Worm (Caenorhabditis elegans) whole organism, midembryonic: ENCODE results near the gene snfc-5.

Source experiments
- T22C8.4 ChIP-seq: fragments of 200-800 bp; sonication (Bioruptor generic); IDR thresholded peaks from 2 replicates; pipeline ENCODE4 v1.3.6; 2022; ENCODE audit warnings: missing genetic modification characterization, missing compliant biosample characterization
- cog-1 ChIP-seq: sonication (generic microtip); optimal IDR thresholded peaks from 2 replicates; lab custom pipeline; 2016; ENCODE audit warnings: missing genetic modification characterization, missing compliant biosample characterization
- flt-1 ChIP-seq: fragments of 200-800 bp; sonication (Bioruptor generic); IDR thresholded peaks from 2 replicates; pipeline ENCODE4 v1.3.6; 2022; ENCODE audit warnings: missing genetic modification characterization, missing compliant biosample characterization
- klf-2 ChIP-seq: fragments of 200-800 bp; sonication (Bioruptor generic); conservative IDR thresholded peaks from 2 replicates; pipeline ENCODE4 v1.3.6; 2022; ENCODE audit warnings: missing genetic modification reagents, missing genetic modification characterization, missing compliant biosample characterization
- med-1 ChIP-seq: sonication (generic microtip); optimal IDR thresholded peaks from 2 replicates; lab custom pipeline; 2017; ENCODE audit warnings: missing genetic modification characterization, mild to moderate bottlenecking, missing compliant biosample characterization, antibody characterized with exemption, missing genetic modification reagents; ENCODE audit not compliant: insufficient read depth
- ref-1 ChIP-seq: fragments of 200-800 bp; sonication (Bioruptor generic); conservative IDR thresholded peaks from 2 replicates; pipeline ENCODE4 v1.3.6; 2022; ENCODE audit warnings: missing genetic modification reagents, missing genetic modification characterization, missing compliant biosample characterization
- tab-1 ChIP-seq: fragments of 200-800 bp; sonication (Bioruptor generic); IDR thresholded peaks from 2 replicates; pipeline ENCODE4 v1.3.6; 2022; ENCODE audit warnings: missing genetic modification characterization, missing compliant biosample characterization
- ztf-23 ChIP-seq: fragments of 200-800 bp; sonication (Bioruptor generic); IDR thresholded peaks from 2 replicates; pipeline ENCODE4 v1.3.6; 2022; ENCODE audit warnings: missing genetic modification reagents, missing genetic modification characterization, missing compliant biosample characterization
- ztf-29 ChIP-seq: fragments of 200-800 bp; sonication (Bioruptor generic); IDR thresholded peaks from 2 replicates; pipeline ENCODE4 v1.3.6; 2022; ENCODE audit warnings: missing genetic modification reagents, missing genetic modification characterization, missing compliant biosample characterization

The snfc-5 gene

ce11 chrIII:4404339-4404836, at the start of gene snfc-5, which contains the start of gene R07E5.17:
TSS of gene snfc-5 (plus strand) at chrIII:4404786.
TSS of gene R07E5.17 (minus strand) at chrIII:4404436.
- TF ChIP-seq ref-1 (no peak), klf-2 (GFP tag; lab: Robert Waterston, UW) (no peak), flt-1 (GFP tag; lab: Robert Waterston, UW) (no peak), ztf-23 (GFP tag; lab: Robert Waterston, UW) (no peak), tab-1 (GFP tag; lab: Robert Waterston, UW) (no peak), T22C8.4 (GFP tag; lab: Robert Waterston, UW) (no peak), cog-1 (tag; lab: Kevin White, UChicago) (no peak), ztf-29 (GFP tag; lab: Robert Waterston, UW) (no peak), med-1 (GFP tag; lab: Kevin White, UChicago) (no peak)

ce11 chrIII:4356384-4356783, 48.2 kb upstream of the snfc-5 start, which contains the start of gene mnp-1:
TSS of gene mnp-1 (plus strand) at chrIII:4356594.
- TF ChIP-seq tab-1 (GFP tag; lab: Robert Waterston, UW) (no peak), med-1 (GFP tag; lab: Kevin White, UChicago) (no peak), flt-1 (GFP tag; lab: Robert Waterston, UW) (0 out of 2 replicates have a peak, but pooled peaks have one; percentile 44), klf-2 (GFP tag; lab: Robert Waterston, UW) (no peak), cog-1 (tag; lab: Kevin White, UChicago) (no peak)

DNA sequence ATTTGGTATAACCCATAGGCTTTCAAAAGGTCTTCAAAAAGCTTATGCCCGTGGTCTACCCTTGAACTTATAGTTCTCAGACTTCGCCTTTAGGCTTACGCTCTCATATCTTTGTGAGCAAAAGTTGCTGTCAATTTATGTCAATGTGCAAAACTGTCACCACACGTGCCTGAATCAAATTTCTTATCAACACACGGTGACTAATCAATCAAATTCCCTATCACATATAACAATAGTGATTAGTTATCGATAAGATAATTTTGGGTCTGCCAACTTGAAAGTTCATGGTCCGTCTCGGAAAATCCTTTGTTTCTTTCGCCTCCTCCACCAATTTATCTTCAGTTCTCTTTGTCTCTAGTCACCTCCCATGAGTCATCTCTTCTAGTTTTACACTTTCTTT, 47.1 kb upstream of the snfc-5 start:
- TF ChIP-seq ref-1 (no peak), flt-1 (GFP tag; lab: Robert Waterston, UW) (no peak), ztf-29 (GFP tag; lab: Robert Waterston, UW) (no peak), klf-2 (GFP tag; lab: Robert Waterston, UW) (no peak), med-1 (GFP tag; lab: Kevin White, UChicago) (no peak), cog-1 (tag; lab: Kevin White, UChicago) (no peak), T22C8.4 (GFP tag; lab: Robert Waterston, UW) (no peak), ztf-23 (GFP tag; lab: Robert Waterston, UW) (no peak), tab-1 (GFP tag; lab: Robert Waterston, UW) (no peak)

DNA sequence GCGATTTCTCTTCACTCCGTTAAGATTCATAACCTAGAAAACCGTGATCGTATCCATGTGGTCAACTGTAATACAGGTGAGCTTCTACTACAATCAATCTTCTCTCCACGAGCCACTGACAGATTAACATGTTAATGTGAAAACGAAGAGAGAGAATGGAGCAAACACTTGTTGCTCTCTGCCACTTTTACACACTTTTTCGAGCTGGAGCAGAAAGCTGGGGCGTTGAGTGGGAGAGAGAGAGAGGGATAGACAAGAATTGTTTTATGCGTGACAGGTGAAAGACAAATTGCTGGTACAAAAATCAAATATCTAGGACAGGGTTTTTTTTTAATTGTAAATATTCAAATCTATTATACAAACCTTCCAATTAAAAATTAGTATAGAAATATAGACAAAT, 46.2 kb upstream of the snfc-5 start:
- TF ChIP-seq T22C8.4 (GFP tag; lab: Robert Waterston, UW) (no peak), cog-1 (tag; lab: Kevin White, UChicago) (no peak), med-1 (GFP tag; lab: Kevin White, UChicago) (no peak), flt-1 (GFP tag; lab: Robert Waterston, UW) (no peak), tab-1 (GFP tag; lab: Robert Waterston, UW) (no peak), ztf-23 (GFP tag; lab: Robert Waterston, UW) (no peak), klf-2 (GFP tag; lab: Robert Waterston, UW) (no peak), ref-1 (no peak), ztf-29 (GFP tag; lab: Robert Waterston, UW) (no peak)

- no peak for TF ChIP-seq klf-2 (GFP tag; lab: Robert Waterston, UW)
- TF ChIP-seq cog-1 (tag; lab: Kevin White, UChicago): no peak
- no peak for TF ChIP-seq T22C8.4 (GFP tag; lab: Robert Waterston, UW)
- no peak for TF ChIP-seq ztf-23 (GFP tag; lab: Robert Waterston, UW)
- TF ChIP-seq ref-1: no peak
- no peak for TF ChIP-seq med-1 (GFP tag; lab: Kevin White, UChicago)
- no peak for TF ChIP-seq tab-1 (GFP tag; lab: Robert Waterston, UW)
- no peak for TF ChIP-seq flt-1 (GFP tag; lab: Robert Waterston, UW)
These were observed 45.4 kb upstream of the snfc-5 start for ce11 chrIII:4359208-4359607.

ce11 chrIII:4359900-4360299, 44.7 kb upstream of the snfc-5 start:
- TF ChIP-seq flt-1 (GFP tag; lab: Robert Waterston, UW) (no peak), med-1 (GFP tag; lab: Kevin White, UChicago) (no peak), ztf-23 (GFP tag; lab: Robert Waterston, UW) (no peak), ref-1 (no peak), klf-2 (GFP tag; lab: Robert Waterston, UW) (no peak), cog-1 (tag; lab: Kevin White, UChicago) (no peak), ztf-29 (GFP tag; lab: Robert Waterston, UW) (no peak), T22C8.4 (GFP tag; lab: Robert Waterston, UW) (no peak), tab-1 (GFP tag; lab: Robert Waterston, UW) (no peak)

DNA sequence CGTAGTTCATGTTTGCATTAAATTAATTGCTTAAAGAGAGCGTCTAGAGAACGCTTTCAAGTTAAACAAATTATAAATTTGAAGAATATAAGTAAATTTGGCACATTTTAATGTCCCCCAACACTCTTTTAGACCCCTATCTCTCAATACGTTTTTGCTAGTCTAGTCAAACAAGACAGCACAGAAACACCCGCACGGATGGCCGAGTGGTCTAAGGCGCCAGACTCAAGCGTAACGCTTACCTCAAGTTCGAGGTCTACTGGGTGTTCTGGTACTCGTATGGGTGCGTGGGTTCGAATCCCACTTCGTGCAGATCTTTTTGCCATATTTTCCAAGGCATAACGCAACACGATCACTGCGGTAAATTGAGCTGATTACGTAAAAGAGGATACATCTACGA, 42.3 kb upstream of the snfc-5 start:
- no peak for TF ChIP-seq ztf-29 (GFP tag; lab: Robert Waterston, UW)
- TF ChIP-seq flt-1 (GFP tag; lab: Robert Waterston, UW): 0 out of 2 replicates have a peak, but pooled peaks have one; percentile 6
- no peak for TF ChIP-seq T22C8.4 (GFP tag; lab: Robert Waterston, UW)

ce11 chrIII:4364974-4365373, 39.6 kb upstream of the snfc-5 start, which contains the start of gene ckb-1:
TSS of gene ckb-1 (plus strand) at chrIII:4365274.
- TF ChIP-seq klf-2 (GFP tag; lab: Robert Waterston, UW) (no peak), ztf-29 (GFP tag; lab: Robert Waterston, UW) (no peak), flt-1 (GFP tag; lab: Robert Waterston, UW) (no peak), ztf-23 (GFP tag; lab: Robert Waterston, UW) (no peak), ref-1 (no peak), T22C8.4 (GFP tag; lab: Robert Waterston, UW) (no peak), med-1 (GFP tag; lab: Kevin White, UChicago) (no peak), cog-1 (tag; lab: Kevin White, UChicago) (no peak), tab-1 (GFP tag; lab: Robert Waterston, UW) (no peak)

DNA sequence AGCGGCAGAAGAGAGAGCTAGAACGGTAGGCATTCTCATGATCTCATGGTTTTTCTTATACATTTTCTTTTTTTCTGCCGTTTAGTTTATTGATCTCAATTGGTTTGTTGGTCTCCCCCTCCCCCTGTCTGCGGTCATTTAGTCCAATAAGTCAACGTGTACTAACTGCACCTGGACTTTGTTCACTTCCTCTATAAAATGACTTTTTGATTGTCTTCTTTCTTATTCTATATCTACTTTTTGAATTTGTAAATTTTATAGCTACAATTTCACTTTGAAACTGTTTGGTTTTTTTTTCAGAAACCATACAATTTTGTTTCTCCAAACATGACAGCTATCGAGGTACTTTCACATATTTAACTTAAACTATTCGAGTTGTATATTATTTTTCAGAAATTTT, 36.9 kb upstream of the snfc-5 start, which contains the start of gene ckb-2:
Gene ckb-2 (plus strand): TSS at position 301 of the 400 bp plus-strand sequence.
- TF ChIP-seq med-1 (GFP tag; lab: Kevin White, UChicago) (no peak), T22C8.4 (GFP tag; lab: Robert Waterston, UW) (no peak), ztf-23 (GFP tag; lab: Robert Waterston, UW) (no peak), klf-2 (GFP tag; lab: Robert Waterston, UW) (no peak), tab-1 (GFP tag; lab: Robert Waterston, UW) (no peak), cog-1 (tag; lab: Kevin White, UChicago) (no peak), flt-1 (GFP tag; lab: Robert Waterston, UW) (no peak), ztf-29 (GFP tag; lab: Robert Waterston, UW) (no peak), ref-1 (no peak)
